Worm (Caenorhabditis elegans) whole organism, L1 larva: ENCODE results near the gene nipi-3.
A peak's percentile ranks its signal among the peaks of the same experiment; 100 is the strongest.

Experiments used
- C04F5.9 ChIP-seq: sonication (generic microtip); optimal IDR thresholded peaks from 2 replicates; lab custom pipeline; 2016; ENCODE audit warnings: missing genetic modification characterization, missing compliant biosample characterization
- C16A3.4 ChIP-seq: fragments of 150-350 bp; optimal IDR thresholded peaks from 2 replicates; lab custom pipeline; 2014; ENCODE audit warnings: missing biosample characterization, missing genetic modification characterization
- Y116A8C.19 ChIP-seq: sonication (generic microtip); optimal IDR thresholded peaks from 2 replicates; lab custom pipeline; 2016; ENCODE audit warnings: missing compliant biosample characterization, missing genetic modification characterization, borderline replicate concordance
- blmp-1 ChIP-seq: fragments of 150-350 bp; optimal IDR thresholded peaks from 2 replicates; lab custom pipeline; 2014; ENCODE audit warnings: missing biosample characterization, missing genetic modification characterization
- ceh-82 ChIP-seq, 3 experiments: fragments of 150-350 bp in 1 of 3; sonication (generic microtip) in 2 of 3; optimal IDR thresholded peaks; 2 replicates each; lab custom pipeline; 2014 to 2017; ENCODE audit warnings: missing biosample characterization in 3 of 3, missing genetic modification characterization in 3 of 3
- ceh-90 ChIP-seq: sonication (generic microtip); optimal IDR thresholded peaks from 2 replicates; lab custom pipeline; 2016; ENCODE audit warnings: missing genetic modification characterization, missing compliant biosample characterization
- dpl-1 ChIP-seq, 3 experiments: fragments of 150-350 bp in 2 of 3; sonication (generic microtip) in 1 of 3; optimal IDR thresholded peaks; 2 replicates each; lab custom pipeline; 2014 to 2017; ENCODE audit warnings: missing biosample characterization in 3 of 3, missing genetic modification characterization in 3 of 3, missing genetic modification reagents in 3 of 3
- efl-1 ChIP-seq, 4 experiments: fragments of 150-350 bp; optimal IDR thresholded peaks in 3 of 4; peaks in 1 of 4; 1 replicate in 1 of 4; 2 replicates in 3 of 4; lab custom pipeline; 2014; ENCODE audit warnings: missing biosample characterization in 2 of 4, missing genetic modification characterization in 2 of 4, missing genetic modification reagents in 2 of 4
- egl-27 ChIP-seq, 2 experiments: fragments of 150-350 bp in 1 of 2; sonication (generic microtip); optimal IDR thresholded peaks; 3 replicates each; lab custom pipeline; 2017 to 2018; ENCODE audit warnings: missing biosample characterization in 2 of 2, missing genetic modification characterization in 2 of 2, missing genetic modification reagents in 2 of 2
- fkh-10 ChIP-seq: sonication (generic microtip); optimal IDR thresholded peaks from 2 replicates; lab custom pipeline; 2017; ENCODE audit warnings: missing biosample characterization, missing genetic modification reagents, missing genetic modification characterization
- fkh-8 ChIP-seq: sonication (generic microtip); optimal IDR thresholded peaks from 2 replicates; lab custom pipeline; 2016; ENCODE audit warnings: mild to moderate bottlenecking, missing genetic modification characterization, missing compliant biosample characterization
- fos-1 ChIP-seq: fragments of 150-350 bp; optimal IDR thresholded peaks from 2 replicates; lab custom pipeline; 2014; ENCODE audit warnings: missing biosample characterization, missing genetic modification characterization
- hlh-17 ChIP-seq: fragments of 200-800 bp; sonication (Bioruptor generic); optimal IDR thresholded peaks from 2 replicates; lab custom pipeline; 2018; ENCODE audit warnings: missing genetic modification characterization, mild to moderate bottlenecking, missing compliant biosample characterization, moderate library complexity, borderline replicate concordance
- isw-1 ChIP-seq: fragments of 200-800 bp; sonication (Bioruptor generic); IDR thresholded peaks from 2 replicates; pipeline ENCODE4 v1.3.6; 2022; ENCODE audit warnings: missing genetic modification characterization, missing compliant biosample characterization
- lin-14 ChIP-seq: fragments of 200-800 bp; sonication (Bioruptor generic); optimal IDR thresholded peaks from 2 replicates; lab custom pipeline; 2018; ENCODE audit warnings: mild to moderate bottlenecking, missing genetic modification characterization, moderate library complexity, missing compliant biosample characterization
- lin-35 ChIP-seq, 2 experiments: fragments of 150-350 bp; optimal IDR thresholded peaks; 2 replicates each; lab custom pipeline; 2014; ENCODE audit warnings: missing biosample characterization in 2 of 2, missing genetic modification characterization in 2 of 2, missing genetic modification reagents in 2 of 2
- lin-39 ChIP-seq: fragments of 150-350 bp; optimal IDR thresholded peaks from 2 replicates; lab custom pipeline; 2014; ENCODE audit warnings: missing biosample characterization, missing genetic modification reagents, missing genetic modification characterization
- lsy-2 ChIP-seq, 2 experiments: fragments of 150-350 bp; optimal IDR thresholded peaks; 2 replicates each; lab custom pipeline; 2014; ENCODE audit warnings: missing biosample characterization in 2 of 2, missing genetic modification characterization in 2 of 2
- mdl-1 ChIP-seq, 2 experiments: fragments of 150-350 bp; optimal IDR thresholded peaks; 2 replicates each; lab custom pipeline; 2014 to 2017; ENCODE audit warnings: missing biosample characterization in 2 of 2, missing genetic modification characterization in 2 of 2, inconsistent platforms in 1 of 2
- mef-2 ChIP-seq: fragments of 150-350 bp; optimal IDR thresholded peaks from 2 replicates; lab custom pipeline; 2014; ENCODE audit warnings: missing biosample characterization, missing genetic modification characterization
- mep-1 ChIP-seq: fragments of 150-350 bp; optimal IDR thresholded peaks from 2 replicates; lab custom pipeline; 2014; ENCODE audit warnings: missing biosample characterization, missing genetic modification characterization
- nhr-11 ChIP-seq: fragments of 150-350 bp; optimal IDR thresholded peaks from 2 replicates; lab custom pipeline; 2014; ENCODE audit warnings: missing biosample characterization, missing genetic modification characterization
- nhr-19 ChIP-seq: fragments of 200-800 bp; sonication (Bioruptor generic); conservative IDR thresholded peaks from 2 replicates; pipeline ENCODE4 v1.3.6; 2022; ENCODE audit warnings: missing genetic modification characterization, missing compliant biosample characterization
- nhr-20 ChIP-seq: sonication (generic microtip); optimal IDR thresholded peaks from 2 replicates; lab custom pipeline; 2016; ENCODE audit warnings: mild to moderate bottlenecking, missing genetic modification characterization, missing compliant biosample characterization
- nhr-237 ChIP-seq: fragments of 150-350 bp; optimal IDR thresholded peaks from 2 replicates; lab custom pipeline; 2014; ENCODE audit warnings: missing biosample characterization, missing genetic modification characterization
- nhr-47 ChIP-seq: sonication (generic microtip); optimal IDR thresholded peaks from 2 replicates; lab custom pipeline; 2016; ENCODE audit warnings: mild to moderate bottlenecking, missing genetic modification characterization, moderate library complexity, missing compliant biosample characterization
- nhr-71 ChIP-seq: sonication (generic microtip); optimal IDR thresholded peaks from 2 replicates; lab custom pipeline; 2016; ENCODE audit warnings: mild to moderate bottlenecking, missing genetic modification characterization, moderate library complexity, missing compliant biosample characterization
- nhr-76 ChIP-seq: sonication (generic microtip); optimal IDR thresholded peaks from 2 replicates; lab custom pipeline; 2017; ENCODE audit warnings: missing biosample characterization, missing genetic modification characterization
- nhr-85 ChIP-seq: sonication (generic microtip); peaks from one replicate; lab custom pipeline; 2016; ENCODE audit warnings: missing genetic modification characterization, inconsistent platforms, missing compliant biosample characterization
- nhr-90 ChIP-seq: sonication (generic microtip); optimal IDR thresholded peaks from 2 replicates; lab custom pipeline; 2016; ENCODE audit warnings: mild to moderate bottlenecking, missing genetic modification characterization, missing compliant biosample characterization; ENCODE audit not compliant: poor library complexity
- pqm-1 ChIP-seq: sonication (generic microtip); optimal IDR thresholded peaks from 3 replicates; lab custom pipeline; 2017; ENCODE audit warnings: missing biosample characterization, missing genetic modification characterization
- rnt-1 ChIP-seq: sonication (generic microtip); optimal IDR thresholded peaks from 2 replicates; lab custom pipeline; 2016; ENCODE audit warnings: mild to moderate bottlenecking, missing genetic modification characterization, moderate library complexity, missing compliant biosample characterization
- snpc-4 ChIP-seq: fragments of 150-350 bp; optimal IDR thresholded peaks from 2 replicates; lab custom pipeline; 2014; ENCODE audit warnings: missing biosample characterization, missing genetic modification characterization
- snu-23 ChIP-seq: sonication (generic microtip); optimal IDR thresholded peaks from 2 replicates; lab custom pipeline; 2016; ENCODE audit warnings: missing genetic modification characterization, missing compliant biosample characterization
- sptf-1 ChIP-seq: fragments of 150-350 bp; optimal IDR thresholded peaks from 2 replicates; lab custom pipeline; 2014; ENCODE audit warnings: missing biosample characterization, missing genetic modification characterization
- sup-37 ChIP-seq: fragments of 200-800 bp; sonication (Bioruptor generic); optimal IDR thresholded peaks from 2 replicates; lab custom pipeline; 2018; ENCODE audit warnings: mild to moderate bottlenecking, missing genetic modification characterization, missing compliant biosample characterization
- swsn-7 ChIP-seq: sonication (generic microtip); optimal IDR thresholded peaks from 2 replicates; lab custom pipeline; 2016; ENCODE audit warnings: missing genetic modification characterization, missing compliant biosample characterization
- tlp-1 ChIP-seq: fragments of 150-350 bp; optimal IDR thresholded peaks from 2 replicates; lab custom pipeline; 2014; ENCODE audit warnings: missing biosample characterization, missing genetic modification characterization
- unc-30 ChIP-seq: sonication (generic microtip); optimal IDR thresholded peaks from 2 replicates; lab custom pipeline; 2017; ENCODE audit warnings: missing biosample characterization, missing genetic modification characterization
- unc-62 ChIP-seq: fragments of 150-350 bp; optimal IDR thresholded peaks from 2 replicates; lab custom pipeline; 2014; ENCODE audit warnings: missing biosample characterization, missing genetic modification reagents, missing genetic modification characterization
- unc-86 ChIP-seq: sonication (generic microtip); optimal IDR thresholded peaks from 2 replicates; lab custom pipeline; 2016; ENCODE audit warnings: missing genetic modification characterization, missing compliant biosample characterization
- unc-98 ChIP-seq: fragments of 200-800 bp; sonication (Bioruptor generic); IDR thresholded peaks from 2 replicates; pipeline ENCODE4 v1.3.6; 2022; ENCODE audit warnings: missing genetic modification characterization, missing compliant biosample characterization
- xbp-1 ChIP-seq: sonication (generic microtip); optimal IDR thresholded peaks from 2 replicates; lab custom pipeline; 2016; ENCODE audit warnings: missing genetic modification characterization, missing compliant biosample characterization
- zip-4 ChIP-seq: fragments of 200-800 bp; sonication (Bioruptor generic); optimal IDR thresholded peaks from 2 replicates; lab custom pipeline; 2018; ENCODE audit warnings: mild to moderate bottlenecking, missing genetic modification characterization, moderate library complexity, missing compliant biosample characterization
- ztf-11 ChIP-seq, 2 experiments: sonication (generic microtip); optimal IDR thresholded peaks; 2 replicates each; lab custom pipeline; 2016 to 2017; ENCODE audit warnings: missing genetic modification characterization in 2 of 2, missing biosample characterization in 1 of 2, missing compliant biosample characterization in 1 of 2

nipi-3 gene

DNA sequence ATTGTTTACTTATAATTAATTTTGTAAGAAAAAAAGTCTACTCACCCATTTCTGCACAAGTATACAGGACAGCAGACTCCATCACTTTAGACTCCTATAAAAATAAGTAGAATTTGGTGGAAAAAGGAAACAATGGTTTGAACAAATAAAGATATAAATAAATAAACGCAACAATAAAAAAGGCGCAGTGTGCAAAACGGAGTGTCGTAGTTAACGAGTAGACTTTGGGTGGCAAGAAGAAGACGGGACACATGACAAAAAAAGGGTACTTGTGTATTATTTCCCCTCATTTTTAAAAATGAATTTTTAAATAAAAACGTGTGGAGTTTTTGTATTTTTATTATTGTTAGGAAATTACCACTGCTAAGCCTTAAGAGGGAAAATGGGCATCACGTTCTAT lies 39.5 kb downstream of the nipi-3 start, which contains the start of gene F59D12.5:
TSS of gene F59D12.5 (minus strand) at position 94 of the 400 bp plus-strand sequence.
- TF ChIP-seq sup-37 (GFP tag; lab: Kevin White, UChicago), result no peak
- TF ChIP-seq mep-1 (tag; lab: Kevin White, UChicago), result no peak
- TF ChIP-seq snu-23 (GFP tag; lab: Kevin White, UChicago), result peak; percentile 37
- peak; percentile 14 for TF ChIP-seq swsn-7 (tag; lab: Kevin White, UChicago)
- TF ChIP-seq unc-62 (GFP tag; lab: Kevin White, UChicago), result no peak
- TF ChIP-seq blmp-1 (tag; lab: Kevin White, UChicago), result no peak
- TF ChIP-seq egl-27 (tag; optimal IDR thresholded peaks at IDR 0.05; lab: Kevin White, UChicago), result no peak
- no peak for TF ChIP-seq isw-1 (GFP tag; lab: Robert Waterston, UW)
- TF ChIP-seq lin-14, result peak; percentile 44
- TF ChIP-seq unc-86, result no peak
- no peak for TF ChIP-seq ceh-90 (tag; lab: Kevin White, UChicago)
- TF ChIP-seq xbp-1 (tag; lab: Kevin White, UChicago), result no peak
- no peak for TF ChIP-seq sptf-1 (tag; lab: Kevin White, UChicago)
- no peak for TF ChIP-seq lin-39 (tag; lab: Kevin White, UChicago)
- no peak for TF ChIP-seq Y116A8C.19 (tag; lab: Kevin White, UChicago)
- TF ChIP-seq nhr-19 (GFP tag; lab: Robert Waterston, UW), result no peak
- peak in 1 of 3 experiments; percentile 17 for TF ChIP-seq ceh-82 (tag; optimal IDR thresholded peaks at IDR 0.05; lab: Kevin White, UChicago)
- TF ChIP-seq unc-30 (tag; lab: Kevin White, UChicago), result no peak
- no peak for TF ChIP-seq unc-98 (GFP tag; lab: Robert Waterston, UW)
- TF ChIP-seq nhr-20 (tag; lab: Kevin White, UChicago), result peak; percentile 11
- TF ChIP-seq nhr-71, result peak; percentile 29
- no peak for TF ChIP-seq C04F5.9 (tag; lab: Kevin White, UChicago)
- no peak for TF ChIP-seq fos-1 (tag; lab: Kevin White, UChicago)
- TF ChIP-seq lin-35 (GFP tag; optimal IDR thresholded peaks at IDR 0.05; lab: Kevin White, UChicago), result no peak
- no peak for TF ChIP-seq ztf-11 (tag; optimal IDR thresholded peaks at IDR 0.05; lab: Kevin White, UChicago)
- no peak for TF ChIP-seq tlp-1 (tag; lab: Kevin White, UChicago)
- TF ChIP-seq rnt-1 (tag; lab: Kevin White, UChicago), result no peak
- TF ChIP-seq mef-2, result no peak
- TF ChIP-seq nhr-76 (tag; lab: Kevin White, UChicago), result no peak
- TF ChIP-seq efl-1 (optimal IDR thresholded peaks at IDR 0.05; lab: Kevin White, UChicago), result no peak
- no peak for TF ChIP-seq efl-1 (GFP tag; optimal IDR thresholded peaks at IDR 0.05 in 1 of 2; lab: Kevin White, UChicago)
- no peak for TF ChIP-seq fkh-10 (GFP tag; lab: Kevin White, UChicago)
- TF ChIP-seq nhr-90, result no peak
- TF ChIP-seq nhr-85 (tag; lab: Kevin White, UChicago), result no peak
- TF ChIP-seq mdl-1 (tag; optimal IDR thresholded peaks at IDR 0.05; lab: Kevin White, UChicago), result no peak
- no peak for TF ChIP-seq nhr-11 (tag; lab: Kevin White, UChicago)
- TF ChIP-seq pqm-1 (tag; lab: Kevin White, UChicago), result no peak
- peak in 1 of 2 experiments; percentile 15 for TF ChIP-seq lsy-2 (tag; optimal IDR thresholded peaks at IDR 0.05; lab: Kevin White, UChicago)
- peak; percentile 16 for TF ChIP-seq nhr-47 (tag; lab: Kevin White, UChicago)
- no peak for TF ChIP-seq dpl-1 (GFP tag; optimal IDR thresholded peaks at IDR 0.05; lab: Kevin White, UChicago)
- TF ChIP-seq hlh-17, result no peak
- no peak for TF ChIP-seq fkh-8 (tag; lab: Kevin White, UChicago)
- no peak for TF ChIP-seq C16A3.4 (tag; lab: Kevin White, UChicago)

DNA sequence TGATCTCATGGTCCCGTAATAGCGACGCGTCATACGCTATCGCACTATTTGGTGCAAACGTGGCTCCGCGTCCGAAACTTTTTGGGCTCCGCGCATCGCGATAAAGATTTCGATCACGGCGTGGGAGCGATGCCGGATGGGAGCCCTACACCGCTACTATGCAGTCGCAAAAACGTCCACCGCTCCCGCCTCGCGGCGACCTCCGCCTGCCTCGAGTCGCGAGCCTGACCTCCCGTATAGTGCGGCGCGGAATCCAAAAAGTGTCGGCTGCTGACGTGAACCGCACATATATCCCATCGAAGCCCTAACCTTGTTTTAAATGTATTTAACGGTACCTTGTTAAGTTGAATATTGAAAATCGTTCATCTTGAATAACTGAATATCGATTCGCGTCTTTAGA lies 42.7 kb downstream of the nipi-3 start:
- TF ChIP-seq mef-2 (no peak), snpc-4 (tag; lab: Kevin White, UChicago) (peak; percentile 41), zip-4 (no peak), unc-98 (GFP tag; lab: Robert Waterston, UW) (no peak), hlh-17 (peak; percentile 10), sptf-1 (tag; lab: Kevin White, UChicago) (no peak), nhr-237 (tag; lab: Kevin White, UChicago) (no peak), fos-1 (tag; lab: Kevin White, UChicago) (no peak), swsn-7 (tag; lab: Kevin White, UChicago) (no peak)
